Worm (Caenorhabditis elegans) whole organism, mixed stage, embryonic: ENCODE results near the gene evl-20.

ENCODE experiments used
- M03D4.4 ChIP-seq: sonication (generic microtip); optimal IDR thresholded peaks from 2 replicates; lab custom pipeline; 2017; ENCODE audit warnings: mild to moderate bottlenecking, missing genetic modification characterization, missing compliant biosample characterization
- ceh-39 ChIP-seq: fragments of 150-350 bp; optimal IDR thresholded peaks from 2 replicates; lab custom pipeline; 2014; ENCODE audit warnings: missing biosample characterization, missing genetic modification characterization
- ceh-43 ChIP-seq: fragments of 200-800 bp; sonication (Bioruptor generic); optimal IDR thresholded peaks from 2 replicates; lab custom pipeline; 2018; ENCODE audit warnings: mild to moderate bottlenecking, missing genetic modification characterization, moderate library complexity, missing compliant biosample characterization
- ceh-83 ChIP-seq: fragments of 200-800 bp; sonication (Bioruptor generic); optimal IDR thresholded peaks from 2 replicates; lab custom pipeline; 2018; ENCODE audit warnings: mild to moderate bottlenecking, missing genetic modification characterization, missing compliant biosample characterization
- ces-1 ChIP-seq: fragments of 150-350 bp; optimal IDR thresholded peaks from 2 replicates; lab custom pipeline; 2014; ENCODE audit warnings: missing biosample characterization, missing genetic modification reagents, missing genetic modification characterization
- cnd-1 ChIP-seq: fragments of 200-800 bp; sonication (Bioruptor generic); optimal IDR thresholded peaks from 2 replicates; lab custom pipeline; 2018; ENCODE audit warnings: mild to moderate bottlenecking, missing genetic modification characterization, missing compliant biosample characterization
- drap-1 ChIP-seq: fragments of 200-800 bp; sonication (Bioruptor generic); optimal IDR thresholded peaks from 3 replicates; lab custom pipeline; 2018; ENCODE audit warnings: mild to moderate bottlenecking, missing genetic modification characterization, missing compliant biosample characterization
- elt-1 ChIP-seq: sonication (generic microtip); optimal IDR thresholded peaks from 2 replicates; lab custom pipeline; 2017; ENCODE audit warnings: missing genetic modification characterization, mild to moderate bottlenecking, missing compliant biosample characterization, antibody characterized with exemption, moderate library complexity, borderline replicate concordance; ENCODE audit not compliant: insufficient read depth
- elt-3 ChIP-seq: fragments of 150-350 bp; optimal IDR thresholded peaks from 2 replicates; lab custom pipeline; 2014; ENCODE audit warnings: missing biosample characterization, missing genetic modification characterization
- flh-1 ChIP-seq: fragments of 200-800 bp; sonication (Bioruptor generic); optimal IDR thresholded peaks from 2 replicates; lab custom pipeline; 2018; ENCODE audit warnings: mild to moderate bottlenecking, missing genetic modification characterization, moderate library complexity, missing compliant biosample characterization
- ham-2 ChIP-seq: fragments of 200-800 bp; sonication (Bioruptor generic); optimal IDR thresholded peaks from 2 replicates; lab custom pipeline; 2018; ENCODE audit warnings: mild to moderate bottlenecking, missing genetic modification characterization, missing compliant biosample characterization
- hlh-1 ChIP-seq: fragments of 150-350 bp; optimal IDR thresholded peaks from 2 replicates; lab custom pipeline; 2014; ENCODE audit warnings: missing biosample characterization, missing genetic modification reagents, missing genetic modification characterization
- lin-13 ChIP-seq: fragments of 150-350 bp; optimal IDR thresholded peaks from 2 replicates; lab custom pipeline; 2014; ENCODE audit warnings: missing biosample characterization, missing genetic modification characterization
- lin-32 ChIP-seq: fragments of 200-800 bp; sonication (Bioruptor generic); optimal IDR thresholded peaks from 2 replicates; lab custom pipeline; 2018; ENCODE audit warnings: mild to moderate bottlenecking, missing genetic modification characterization, missing compliant biosample characterization
- lsy-2 ChIP-seq: fragments of 150-350 bp; optimal IDR thresholded peaks from 2 replicates; lab custom pipeline; 2014; ENCODE audit warnings: missing biosample characterization, missing genetic modification characterization
- mab-5 ChIP-seq: fragments of 150-350 bp; optimal IDR thresholded peaks from 2 replicates; lab custom pipeline; 2014; ENCODE audit warnings: missing biosample characterization, missing genetic modification characterization
- mep-1 ChIP-seq: fragments of 150-350 bp; optimal IDR thresholded peaks from 2 replicates; lab custom pipeline; 2017; ENCODE audit warnings: missing biosample characterization, missing genetic modification reagents, missing genetic modification characterization, inconsistent platforms
- nhr-12 ChIP-seq: fragments of 150-350 bp; optimal IDR thresholded peaks from 2 replicates; lab custom pipeline; 2014; ENCODE audit warnings: missing biosample characterization, missing genetic modification characterization
- nhr-237 ChIP-seq: fragments of 150-350 bp; optimal IDR thresholded peaks from 2 replicates; lab custom pipeline; 2014; ENCODE audit warnings: missing biosample characterization, missing genetic modification characterization
- nhr-28 ChIP-seq: fragments of 150-350 bp; optimal IDR thresholded peaks from 2 replicates; lab custom pipeline; 2014; ENCODE audit warnings: missing biosample characterization, missing genetic modification characterization
- nhr-76 ChIP-seq: sonication (generic microtip); optimal IDR thresholded peaks from 2 replicates; lab custom pipeline; 2017; ENCODE audit warnings: missing biosample characterization, missing genetic modification characterization
- pha-4 ChIP-seq: fragments of 150-350 bp; optimal IDR thresholded peaks from 2 replicates; lab custom pipeline; 2018; ENCODE audit warnings: missing biosample characterization, missing genetic modification reagents, missing genetic modification characterization
- sptf-1 ChIP-seq: sonication (generic microtip); optimal IDR thresholded peaks from 2 replicates; lab custom pipeline; 2017; ENCODE audit warnings: mild to moderate bottlenecking, missing genetic modification characterization, moderate library complexity, missing compliant biosample characterization
- tbx-8 ChIP-seq: fragments of 200-800 bp; sonication (Bioruptor generic); optimal IDR thresholded peaks from 2 replicates; lab custom pipeline; 2018; ENCODE audit warnings: mild to moderate bottlenecking, missing genetic modification characterization, moderate library complexity, missing compliant biosample characterization
- unc-120 ChIP-seq: sonication (generic microtip); optimal IDR thresholded peaks from 2 replicates; lab custom pipeline; 2017; ENCODE audit warnings: missing genetic modification characterization, missing compliant biosample characterization; ENCODE audit not compliant: poor library complexity, severe bottlenecking
- unc-39 ChIP-seq: fragments of 150-350 bp; optimal IDR thresholded peaks from 2 replicates; lab custom pipeline; 2014; ENCODE audit warnings: missing biosample characterization, missing genetic modification characterization
- unc-62 ChIP-seq: fragments of 150-350 bp; optimal IDR thresholded peaks from 2 replicates; lab custom pipeline; 2014; ENCODE audit warnings: missing biosample characterization, missing genetic modification reagents, missing genetic modification characterization
- zip-8 ChIP-seq: fragments of 150-350 bp; optimal IDR thresholded peaks from 2 replicates; lab custom pipeline; 2014; ENCODE audit warnings: missing biosample characterization, missing genetic modification characterization
- ztf-11 ChIP-seq: fragments of 150-350 bp; optimal IDR thresholded peaks from 2 replicates; lab custom pipeline; 2014; ENCODE audit warnings: missing biosample characterization, missing genetic modification characterization

Gene evl-20

ce11 chrII:8471139-8471538, 27.0 kb downstream of the evl-20 start, which contains the start of gene M05D6.8:
Gene M05D6.8 (minus strand): TSS chrII:8471239.
- TF ChIP-seq ham-2 (GFP tag; lab: Kevin White, UChicago) (no peak), M03D4.4 (tag; lab: Kevin White, UChicago) (no peak), elt-3 (no peak), ceh-43 (GFP tag; lab: Kevin White, UChicago) (no peak), nhr-237 (tag; lab: Kevin White, UChicago) (no peak), mep-1 (no peak), pha-4 (no peak), lin-32 (GFP tag; lab: Kevin White, UChicago) (no peak), hlh-1 (tag; lab: Kevin White, UChicago) (no peak), mab-5 (tag; lab: Kevin White, UChicago) (no peak), ztf-11 (tag; lab: Kevin White, UChicago) (no peak), ceh-39 (tag; lab: Kevin White, UChicago) (no peak), nhr-28 (no peak), unc-39 (tag; lab: Kevin White, UChicago) (no peak), ces-1 (GFP tag; lab: Kevin White, UChicago) (no peak), zip-8 (no peak), unc-120 (no peak), tbx-8 (GFP tag; lab: Kevin White, UChicago) (no peak), lin-13 (tag; lab: Kevin White, UChicago) (no peak), nhr-12 (tag; lab: Kevin White, UChicago) (no peak)
- TF ChIP-seq, all 35 proteins: peak for 0

- TF ChIP-seq ceh-39 (tag; lab: Kevin White, UChicago) (no peak), M03D4.4 (tag; lab: Kevin White, UChicago) (no peak), lsy-2 (tag; lab: Kevin White, UChicago) (no peak), unc-62 (GFP tag; lab: Kevin White, UChicago) (no peak), sptf-1 (no peak), lin-32 (GFP tag; lab: Kevin White, UChicago) (no peak), unc-39 (tag; lab: Kevin White, UChicago) (no peak), drap-1 (GFP tag; lab: Kevin White, UChicago) (no peak), ham-2 (GFP tag; lab: Kevin White, UChicago) (no peak), elt-3 (no peak), ztf-11 (tag; lab: Kevin White, UChicago) (no peak)
- TF ChIP-seq, all 35 proteins: peak for 0
These were observed 28.8 kb downstream of the evl-20 start for ce11 chrII:8472916-8473315.

- TF ChIP-seq hlh-1 (tag; lab: Kevin White, UChicago) (no peak), elt-1 (tag; lab: Kevin White, UChicago) (no peak), nhr-12 (tag; lab: Kevin White, UChicago) (no peak), M03D4.4 (tag; lab: Kevin White, UChicago) (no peak)
These were observed 31.3 kb downstream of the evl-20 start, which contains the start of the genes M05D6.1 and M05D6.3 for ce11 chrII:8475306-8475822. Gene M05D6.1 (minus strand): TSS chrII:8475406. Gene M05D6.3 (plus strand): TSS chrII:8475772.

ce11 chrII:8479337-8479736, 35.2 kb downstream of the evl-20 start:
- TF ChIP-seq tbx-8 (GFP tag; lab: Kevin White, UChicago) (no peak), nhr-12 (tag; lab: Kevin White, UChicago) (no peak), nhr-28 (no peak), cnd-1 (tag; lab: Kevin White, UChicago) (no peak), unc-39 (tag; lab: Kevin White, UChicago) (no peak), unc-120 (no peak), ceh-83 (GFP tag; lab: Kevin White, UChicago) (no peak), ceh-39 (tag; lab: Kevin White, UChicago) (no peak), hlh-1 (tag; lab: Kevin White, UChicago) (no peak), sptf-1 (no peak), ces-1 (GFP tag; lab: Kevin White, UChicago) (no peak), lin-13 (tag; lab: Kevin White, UChicago) (no peak), drap-1 (GFP tag; lab: Kevin White, UChicago) (no peak), pha-4 (no peak), mep-1 (no peak), nhr-76 (tag; lab: Kevin White, UChicago) (no peak), M03D4.4 (tag; lab: Kevin White, UChicago) (no peak), ham-2 (GFP tag; lab: Kevin White, UChicago) (no peak)
- TF ChIP-seq, all 35 proteins: peak for 0

- no peak for TF ChIP-seq ztf-11 (tag; lab: Kevin White, UChicago)
- TF ChIP-seq flh-1 (GFP tag; lab: Kevin White, UChicago) = no peak
- TF ChIP-seq ces-1 (GFP tag; lab: Kevin White, UChicago) = no peak
- TF ChIP-seq, all 35 proteins: peak for 0
These were observed 36.1 kb downstream of the evl-20 start, which contains the start of gene lact-4 for ce11 chrII:8480166-8480565. Gene lact-4 (minus strand): TSS chrII:8480478.
